Worm (Caenorhabditis elegans) whole organism, midembryonic: ENCODE results near the gene Y77E11A.8.

Experiments
- T22C8.4 ChIP-seq: fragments of 200-800 bp; sonication (Bioruptor generic); IDR thresholded peaks from 2 replicates; pipeline ENCODE4 v1.3.6; 2022; ENCODE audit warnings: missing genetic modification characterization, missing compliant biosample characterization
- cog-1 ChIP-seq: sonication (generic microtip); optimal IDR thresholded peaks from 2 replicates; lab custom pipeline; 2016; ENCODE audit warnings: missing genetic modification characterization, missing compliant biosample characterization
- flt-1 ChIP-seq: fragments of 200-800 bp; sonication (Bioruptor generic); IDR thresholded peaks from 2 replicates; pipeline ENCODE4 v1.3.6; 2022; ENCODE audit warnings: missing genetic modification characterization, missing compliant biosample characterization
- klf-2 ChIP-seq: fragments of 200-800 bp; sonication (Bioruptor generic); conservative IDR thresholded peaks from 2 replicates; pipeline ENCODE4 v1.3.6; 2022; ENCODE audit warnings: missing genetic modification reagents, missing genetic modification characterization, missing compliant biosample characterization
- med-1 ChIP-seq: sonication (generic microtip); optimal IDR thresholded peaks from 2 replicates; lab custom pipeline; 2017; ENCODE audit warnings: missing genetic modification characterization, mild to moderate bottlenecking, missing compliant biosample characterization, antibody characterized with exemption, missing genetic modification reagents; ENCODE audit not compliant: insufficient read depth
- ref-1 ChIP-seq: fragments of 200-800 bp; sonication (Bioruptor generic); conservative IDR thresholded peaks from 2 replicates; pipeline ENCODE4 v1.3.6; 2022; ENCODE audit warnings: missing genetic modification reagents, missing genetic modification characterization, missing compliant biosample characterization
- tab-1 ChIP-seq: fragments of 200-800 bp; sonication (Bioruptor generic); IDR thresholded peaks from 2 replicates; pipeline ENCODE4 v1.3.6; 2022; ENCODE audit warnings: missing genetic modification characterization, missing compliant biosample characterization
- ztf-23 ChIP-seq: fragments of 200-800 bp; sonication (Bioruptor generic); IDR thresholded peaks from 2 replicates; pipeline ENCODE4 v1.3.6; 2022; ENCODE audit warnings: missing genetic modification reagents, missing genetic modification characterization, missing compliant biosample characterization
- ztf-29 ChIP-seq: fragments of 200-800 bp; sonication (Bioruptor generic); IDR thresholded peaks from 2 replicates; pipeline ENCODE4 v1.3.6; 2022; ENCODE audit warnings: missing genetic modification reagents, missing genetic modification characterization, missing compliant biosample characterization

The Y77E11A.8 gene

ce11 chrIV:1424962-1425361, at the start of gene Y77E11A.8:
TSS of gene Y77E11A.8 (minus strand) at chrIV:1425062.
- TF ChIP-seq med-1 (no peak), tab-1 (GFP tag; lab: Robert Waterston, UW) (no peak), T22C8.4 (GFP tag; lab: Robert Waterston, UW) (no peak), ref-1 (GFP tag; lab: Robert Waterston, UW) (no peak), flt-1 (GFP tag; lab: Robert Waterston, UW) (no peak), ztf-23 (GFP tag; lab: Robert Waterston, UW) (no peak), klf-2 (GFP tag; lab: Robert Waterston, UW) (no peak)

- TF ChIP-seq ztf-29 (GFP tag; lab: Robert Waterston, UW) (no peak), tab-1 (GFP tag; lab: Robert Waterston, UW) (no peak), cog-1 (tag; lab: Kevin White, UChicago) (no peak), ztf-23 (GFP tag; lab: Robert Waterston, UW) (no peak), klf-2 (GFP tag; lab: Robert Waterston, UW) (no peak), T22C8.4 (GFP tag; lab: Robert Waterston, UW) (no peak), flt-1 (GFP tag; lab: Robert Waterston, UW) (no peak), ref-1 (GFP tag; lab: Robert Waterston, UW) (no peak), med-1 (no peak)
These were observed 47.3 kb upstream of the Y77E11A.8 start for ce11 chrIV:1472145-1472544.

DNA sequence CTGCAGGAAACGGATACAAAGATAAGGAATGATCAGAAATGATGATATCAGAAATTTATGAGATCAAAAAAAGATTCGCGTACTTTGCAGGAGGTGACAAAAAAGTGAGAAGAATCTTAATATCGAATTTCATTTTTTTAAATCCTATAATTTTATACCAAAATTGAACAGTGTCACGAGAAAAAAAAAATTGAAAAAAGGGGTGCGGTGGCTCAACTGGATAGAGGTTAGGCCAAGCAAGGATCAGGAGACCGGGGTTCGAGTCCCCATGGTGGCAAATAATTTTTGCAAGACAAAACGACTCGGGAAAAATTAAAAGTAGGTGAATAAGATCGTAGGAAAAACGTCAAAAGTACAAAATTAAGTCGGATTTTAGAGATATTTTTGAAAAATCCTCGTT, 45.5 kb upstream of the Y77E11A.8 start:
- TF ChIP-seq ztf-23 (GFP tag; lab: Robert Waterston, UW) (no peak), med-1 (no peak), T22C8.4 (GFP tag; lab: Robert Waterston, UW) (no peak), ref-1 (GFP tag; lab: Robert Waterston, UW) (no peak), flt-1 (GFP tag; lab: Robert Waterston, UW) (no peak), ztf-29 (GFP tag; lab: Robert Waterston, UW) (no peak), cog-1 (tag; lab: Kevin White, UChicago) (no peak), tab-1 (GFP tag; lab: Robert Waterston, UW) (no peak), klf-2 (GFP tag; lab: Robert Waterston, UW) (no peak)

DNA sequence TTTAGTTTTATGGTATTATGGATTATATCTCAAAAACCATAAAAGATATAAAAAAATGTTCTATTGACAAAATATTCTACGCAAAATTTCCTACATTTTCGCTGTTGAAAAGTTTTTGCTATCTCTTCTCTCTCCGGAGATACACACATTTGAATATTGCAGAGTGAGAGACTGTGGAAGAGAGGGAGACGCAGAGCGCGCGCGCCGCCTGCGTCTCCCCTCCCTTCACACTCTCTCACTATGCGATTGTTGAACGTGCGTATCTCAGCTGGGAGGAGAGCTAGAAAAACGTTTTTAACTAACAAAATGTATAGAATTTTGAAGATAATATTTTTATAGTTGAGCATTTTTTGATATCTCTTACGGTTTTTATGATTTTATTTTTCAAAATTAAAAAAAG, 44.2 kb upstream of the Y77E11A.8 start:
- no peak for TF ChIP-seq ztf-23 (GFP tag; lab: Robert Waterston, UW)
- TF ChIP-seq T22C8.4 (GFP tag; lab: Robert Waterston, UW) = no peak
- TF ChIP-seq ref-1 (GFP tag; lab: Robert Waterston, UW) = no peak
- no peak for TF ChIP-seq klf-2 (GFP tag; lab: Robert Waterston, UW)
- no peak for TF ChIP-seq ztf-29 (GFP tag; lab: Robert Waterston, UW)
- no peak for TF ChIP-seq med-1
- TF ChIP-seq tab-1 (GFP tag; lab: Robert Waterston, UW) = no peak
- no peak for TF ChIP-seq flt-1 (GFP tag; lab: Robert Waterston, UW)
- TF ChIP-seq cog-1 (tag; lab: Kevin White, UChicago) = no peak

- TF ChIP-seq ztf-29 (GFP tag; lab: Robert Waterston, UW) = no peak
- TF ChIP-seq ztf-23 (GFP tag; lab: Robert Waterston, UW) = no peak
- no peak for TF ChIP-seq klf-2 (GFP tag; lab: Robert Waterston, UW)
- no peak for TF ChIP-seq cog-1 (tag; lab: Kevin White, UChicago)
- no peak for TF ChIP-seq tab-1 (GFP tag; lab: Robert Waterston, UW)
- TF ChIP-seq med-1 = no peak
- TF ChIP-seq flt-1 (GFP tag; lab: Robert Waterston, UW) = no peak
- no peak for TF ChIP-seq T22C8.4 (GFP tag; lab: Robert Waterston, UW)
- TF ChIP-seq ref-1 (GFP tag; lab: Robert Waterston, UW) = no peak
These were observed 40.6 kb upstream of the Y77E11A.8 start for ce11 chrIV:1465462-1465861.

DNA sequence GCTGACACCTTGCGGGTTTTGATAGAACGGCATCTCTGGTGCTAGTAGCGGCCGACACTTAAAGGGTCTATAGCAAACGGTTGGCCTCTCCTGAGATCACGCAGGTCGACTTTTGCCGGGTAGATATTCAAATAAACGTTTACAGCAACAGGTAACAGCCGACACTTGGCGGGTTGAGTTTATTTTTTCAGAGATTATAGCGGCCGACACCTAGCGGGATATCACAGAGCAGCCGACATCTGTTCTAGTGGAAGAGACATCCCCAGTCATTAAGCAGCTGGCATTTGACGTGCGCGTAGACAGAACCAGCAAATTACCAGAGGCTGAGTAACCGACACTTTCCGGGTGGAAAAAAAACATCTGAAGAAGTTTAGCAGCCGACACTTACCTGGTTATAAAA, 36.6 kb upstream of the Y77E11A.8 start:
- TF ChIP-seq T22C8.4 (GFP tag; lab: Robert Waterston, UW) = no peak
- TF ChIP-seq cog-1 (tag; lab: Kevin White, UChicago) = no peak

- no peak for TF ChIP-seq cog-1 (tag; lab: Kevin White, UChicago)
- TF ChIP-seq flt-1 (GFP tag; lab: Robert Waterston, UW) = no peak
These were observed 35.8 kb upstream of the Y77E11A.8 start, which contains the start of gene col-106 for ce11 chrIV:1460686-1461085. TSS of gene col-106 (minus strand) at chrIV:1460786.

- TF ChIP-seq T22C8.4 (GFP tag; lab: Robert Waterston, UW) (no peak), ztf-29 (GFP tag; lab: Robert Waterston, UW) (no peak), klf-2 (GFP tag; lab: Robert Waterston, UW) (no peak), cog-1 (tag; lab: Kevin White, UChicago) (no peak), med-1 (no peak), tab-1 (GFP tag; lab: Robert Waterston, UW) (no peak), ztf-23 (GFP tag; lab: Robert Waterston, UW) (no peak), ref-1 (GFP tag; lab: Robert Waterston, UW) (no peak), flt-1 (GFP tag; lab: Robert Waterston, UW) (no peak)
These were observed 35.1 kb upstream of the Y77E11A.8 start for ce11 chrIV:1459826-1460489.

ce11 chrIV:1459419-1459818, 34.6 kb upstream of the Y77E11A.8 start:
- TF ChIP-seq cog-1 (tag; lab: Kevin White, UChicago) (no peak), med-1 (no peak), flt-1 (GFP tag; lab: Robert Waterston, UW) (no peak)

DNA sequence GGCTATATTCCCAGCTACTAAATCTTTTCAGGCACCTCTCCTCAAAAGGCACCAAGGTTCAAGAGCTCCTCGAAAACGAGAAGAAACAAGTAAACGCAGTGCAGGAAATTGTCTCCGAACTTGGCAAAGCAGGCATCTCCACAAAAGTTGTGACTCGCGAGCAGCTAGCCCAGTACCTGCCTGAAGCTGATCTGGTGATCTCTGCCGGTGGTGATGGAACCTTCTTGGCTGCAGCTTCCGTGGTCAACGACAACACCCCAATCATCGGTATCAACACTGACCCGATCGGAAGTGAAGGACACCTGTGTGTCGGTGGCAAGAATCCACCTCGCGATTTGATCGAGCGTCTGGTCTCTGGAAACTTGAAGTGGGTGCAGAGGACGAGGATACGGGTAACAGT, 33.3 kb upstream of the Y77E11A.8 start:
- TF ChIP-seq ztf-23 (GFP tag; lab: Robert Waterston, UW) = no peak
- no peak for TF ChIP-seq ref-1 (GFP tag; lab: Robert Waterston, UW)
